Worm (Caenorhabditis elegans): ENCODE data around the gene W01C9.2.

W01C9.2 gene

DNA sequence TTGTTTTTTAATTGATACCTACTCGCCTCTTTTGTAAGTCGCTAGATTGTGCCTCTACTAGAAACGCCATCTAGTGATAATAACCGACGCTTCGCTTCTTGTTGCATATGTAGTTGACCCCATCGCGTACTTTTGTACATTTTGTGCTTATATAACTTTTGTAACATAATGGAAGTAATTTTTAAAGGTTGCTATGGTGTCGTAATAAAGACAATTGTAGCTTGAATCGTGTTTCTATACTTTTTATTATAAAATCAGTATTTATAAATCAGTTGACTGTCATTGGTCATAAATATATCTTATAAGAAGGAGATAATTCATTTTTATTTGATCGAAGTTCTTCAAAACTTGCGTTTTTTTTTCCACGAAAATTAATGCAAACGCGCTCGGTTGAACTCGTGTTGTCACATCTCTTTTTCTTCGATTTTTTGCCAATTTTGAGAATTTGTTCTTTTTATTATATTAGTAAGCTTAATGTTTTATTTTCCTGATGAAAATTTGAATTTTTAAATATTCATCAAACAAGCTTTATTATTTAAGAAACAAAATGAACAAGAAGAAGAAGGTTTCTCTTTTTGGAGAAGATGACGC is 41.4 kb downstream of the W01C9.2 start, which contains the start of gene F54C9.9 (continued):
- TF ChIP-seq nhr-6 (tag; optimal IDR thresholded peaks at IDR 0.05): no peak
- no peak for TF ChIP-seq hlh-30 (tag; optimal IDR thresholded peaks at IDR 0.05; ENCODE audit: insufficient read depth)
- TF ChIP-seq nhr-77 (tag; optimal IDR thresholded peaks at IDR 0.05): no peak
- no peak for TF ChIP-seq daf-12 (tag; optimal IDR thresholded peaks at IDR 0.05)
- TF ChIP-seq pha-4 (GFP tag; IDR thresholded peaks at IDR 0.05): peak; percentile 55; the same call in 1 of the 2 replicates
- no peak for TF ChIP-seq pha-4 (tag; optimal IDR thresholded peaks at IDR 0.05)
- TF ChIP-seq ceh-44 (GFP tag; IDR thresholded peaks at IDR 0.05): no peak
- TF ChIP-seq hmg-1.1 (GFP tag; IDR thresholded peaks at IDR 0.05): no peak
- TF ChIP-seq zip-11 (GFP tag; IDR thresholded peaks at IDR 0.05): no peak
- no peak for TF ChIP-seq D1046.2 (GFP tag; IDR thresholded peaks at IDR 0.05)
- TF ChIP-seq ctbp-1 (GFP tag; IDR thresholded peaks at IDR 0.05): no peak
- no peak for TF ChIP-seq ztf-7 (tag; optimal IDR thresholded peaks at IDR 0.05)
- no peak for TF ChIP-seq T26A8.4 (GFP tag; IDR thresholded peaks at IDR 0.05)
- TF ChIP-seq spr-3 (GFP tag; optimal IDR thresholded peaks at IDR 0.05): no peak
- TF ChIP-seq lin-13 (GFP tag; optimal IDR thresholded peaks at IDR 0.05): no peak
- TF ChIP-seq lin-1 (GFP tag; IDR thresholded peaks at IDR 0.05): no peak
- peak in 1 of 2 experiments; percentile 61 for TF ChIP-seq lsy-2 (tag; optimal IDR thresholded peaks at IDR 0.05)
- no peak for TF ChIP-seq attf-4 (tag; optimal IDR thresholded peaks at IDR 0.05)
- TF ChIP-seq Y75B8A.6 (GFP tag; IDR thresholded peaks at IDR 0.05): no peak
- TF ChIP-seq tra-1 (GFP tag; IDR thresholded peaks at IDR 0.05): no peak
- TF ChIP-seq nhr-10 (tag; optimal IDR thresholded peaks at IDR 0.05): no peak
- TF ChIP-seq spr-1 (tag; optimal IDR thresholded peaks at IDR 0.05): no peak
- TF ChIP-seq duxl-1 (tag; optimal IDR thresholded peaks at IDR 0.05; ENCODE audit: poor library complexity): no peak
- TF ChIP-seq nhr-41 (GFP tag; IDR thresholded peaks at IDR 0.05): no peak
- no peak for TF ChIP-seq ceh-28 (tag; optimal IDR thresholded peaks at IDR 0.05)
- TF ChIP-seq mxl-2 (GFP tag; conservative IDR thresholded peaks at IDR 0.05): no peak
- TF ChIP-seq ceh-62 (tag; optimal IDR thresholded peaks at IDR 0.05): no peak
- TF ChIP-seq fkh-10 (GFP tag; optimal IDR thresholded peaks at IDR 0.05): no peak
- no peak for TF ChIP-seq ces-1 (GFP tag; optimal IDR thresholded peaks at IDR 0.05)
- TF ChIP-seq fos-1 (tag; optimal IDR thresholded peaks at IDR 0.05): no peak
- no peak for TF ChIP-seq daf-16 (GFP tag; optimal IDR thresholded peaks at IDR 0.05)
- TF ChIP-seq daf-16 (tag; optimal IDR thresholded peaks at IDR 0.05): no peak
- no peak for TF ChIP-seq lin-39 (tag; optimal IDR thresholded peaks at IDR 0.05)
- no peak for TF ChIP-seq dmd-6 (GFP tag; IDR thresholded peaks at IDR 0.05)
- no peak for TF ChIP-seq aly-2 (tag; optimal IDR thresholded peaks at IDR 0.05)
- no peak for TF ChIP-seq jun-1 (tag; optimal IDR thresholded peaks at IDR 0.05)
- peak; percentile 82 for TF ChIP-seq lin-38 (GFP tag; IDR thresholded peaks at IDR 0.05)
- no peak for TF ChIP-seq saeg-2 (GFP tag; IDR thresholded peaks at IDR 0.05)
- no peak for TF ChIP-seq lin-15B (tag; optimal IDR thresholded peaks at IDR 0.05)
- TF ChIP-seq zfp-2 (tag; optimal IDR thresholded peaks at IDR 0.05): no peak
- no peak for TF ChIP-seq pqm-1 (tag; optimal IDR thresholded peaks at IDR 0.05)
- peak; percentile 54 for TF ChIP-seq unc-130 (GFP tag; optimal IDR thresholded peaks at IDR 0.05)

DNA sequence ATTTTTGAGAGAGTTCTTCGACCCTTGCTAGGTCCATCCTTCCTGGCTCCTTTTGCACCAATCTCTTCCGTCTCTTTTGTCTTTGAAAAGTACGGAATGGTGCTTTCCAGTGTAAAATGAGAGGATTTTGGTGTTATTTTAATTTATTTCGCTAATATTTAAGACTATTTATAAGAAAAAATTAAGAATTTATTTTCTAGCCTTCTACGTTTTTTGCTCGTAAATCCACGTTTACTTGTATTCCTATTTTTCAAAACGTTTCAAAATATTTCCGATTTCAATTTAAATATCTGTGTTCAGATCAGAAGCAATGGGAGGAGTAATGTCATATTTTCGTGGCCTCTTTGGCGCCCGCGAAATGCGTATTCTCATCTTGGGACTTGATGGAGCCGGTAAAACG is 45.5 kb downstream of the W01C9.2 start, which contains the start of gene arl-1:
Gene arl-1 (plus strand): TSS at position 301 of the 400 bp plus-strand sequence.
- no peak for TF ChIP-seq fos-1 (tag; optimal IDR thresholded peaks at IDR 0.05)
- TF ChIP-seq hlh-11 (tag; optimal IDR thresholded peaks at IDR 0.05): no peak
- TF ChIP-seq snpc-1.2 (GFP tag; IDR thresholded peaks at IDR 0.05): no peak
